Fruit fly (Drosophila melanogaster) whole organism, embryonic: ENCODE measurements around the gene CG18213.
A peak's percentile ranks its signal among the peaks of the same experiment; 100 is the strongest.

Experiments used
- CG10267 ChIP-seq: fragments of 200-800 bp; sonication (Bioruptor generic); optimal IDR thresholded peaks from 2 replicates; lab custom pipeline; 2018; ENCODE audit warnings: missing biosample characterization, mild to moderate bottlenecking, missing genetic modification characterization, moderate library complexity
- CG12299 ChIP-seq: fragments of 200-800 bp; sonication (Bioruptor generic); optimal IDR thresholded peaks from 2 replicates; lab custom pipeline; 2018; ENCODE audit warnings: missing biosample characterization, mild to moderate bottlenecking, missing genetic modification characterization
- CG12744 ChIP-seq: fragments of 200-800 bp; sonication (Bioruptor generic); optimal IDR thresholded peaks from 2 replicates; lab custom pipeline; 2016; ENCODE audit warnings: missing biosample characterization, missing genetic modification characterization
- CG13424 ChIP-seq: fragments of 200-800 bp; sonication (Bioruptor generic); optimal IDR thresholded peaks from 2 replicates; lab custom pipeline; 2019; ENCODE audit warnings: missing biosample characterization, mild to moderate bottlenecking, missing genetic modification characterization, moderate library complexity
- CG13894 ChIP-seq: fragments of 200-800 bp; sonication (Bioruptor generic); optimal IDR thresholded peaks from 3 replicates; lab custom pipeline; 2018; ENCODE audit warnings: missing biosample characterization, mild to moderate bottlenecking, missing genetic modification characterization, moderate library complexity
- CG17359 ChIP-seq: fragments of 200-800 bp; sonication (Bioruptor generic); optimal IDR thresholded peaks from 3 replicates; lab custom pipeline; 2018; ENCODE audit warnings: missing biosample characterization, mild to moderate bottlenecking, missing genetic modification characterization, moderate library complexity
- CG18599 ChIP-seq: fragments of 200-800 bp; sonication (Bioruptor generic); optimal IDR thresholded peaks from 3 replicates; lab custom pipeline; 2017; ENCODE audit warnings: missing biosample characterization, missing genetic modification characterization, mild to moderate bottlenecking, moderate library complexity, missing genetic modification reagents
- CG2120 ChIP-seq: fragments of 200-800 bp; sonication (Bioruptor generic); optimal IDR thresholded peaks from 3 replicates; lab custom pipeline; 2016; ENCODE audit warnings: missing biosample characterization, missing genetic modification characterization
- CG2199 ChIP-seq: fragments of 200-800 bp; sonication (Bioruptor generic); IDR thresholded peaks from 3 replicates; pipeline ENCODE4 v1.3.6; 2022; ENCODE audit warnings: missing biosample characterization, missing genetic modification characterization
- CG2202 ChIP-seq: fragments of 200-800 bp; sonication (Bioruptor generic); optimal IDR thresholded peaks from 2 replicates; lab custom pipeline; 2018; ENCODE audit warnings: missing biosample characterization, mild to moderate bottlenecking, missing genetic modification characterization
- CG2889 ChIP-seq: fragments of 200-800 bp; sonication (Bioruptor generic); IDR thresholded peaks from 3 replicates; pipeline ENCODE4 v1.3.6; 2022; ENCODE audit warnings: missing biosample characterization, missing genetic modification characterization
- CG30431 ChIP-seq: fragments of 200-800 bp; sonication (Bioruptor generic); optimal IDR thresholded peaks from 2 replicates; lab custom pipeline; 2017; ENCODE audit warnings: missing biosample characterization, missing genetic modification characterization
- CG31365 ChIP-seq: fragments of 200-800 bp; sonication (Bioruptor generic); optimal IDR thresholded peaks from 2 replicates; lab custom pipeline; 2018; ENCODE audit warnings: missing biosample characterization, mild to moderate bottlenecking, missing genetic modification characterization
- CG32767 ChIP-seq: fragments of 200-800 bp; sonication (Bioruptor generic); IDR thresholded peaks from 2 replicates; pipeline ENCODE4 v1.3.6; 2022; ENCODE audit warnings: missing biosample characterization, missing genetic modification characterization
- CG3838 ChIP-seq: fragments of 200-800 bp; sonication (Bioruptor generic); optimal IDR thresholded peaks from 3 replicates; lab custom pipeline; 2016; ENCODE audit warnings: missing biosample characterization, missing genetic modification characterization
- CG5245 ChIP-seq: fragments of 200-800 bp; sonication (Bioruptor generic); optimal IDR thresholded peaks from 3 replicates; lab custom pipeline; 2016; ENCODE audit warnings: missing biosample characterization, missing genetic modification characterization
- CG6765 ChIP-seq: fragments of 200-800 bp; sonication (Bioruptor generic); optimal IDR thresholded peaks from 3 replicates; lab custom pipeline; 2017; ENCODE audit warnings: missing biosample characterization, mild to moderate bottlenecking, missing genetic modification characterization
- CG7372 ChIP-seq: fragments of 200-800 bp; sonication (Bioruptor generic); IDR thresholded peaks from 2 replicates; pipeline ENCODE4 v1.3.6; 2022; ENCODE audit warnings: missing biosample characterization, missing genetic modification characterization
- CG7786 ChIP-seq: fragments of 200-800 bp; sonication (Bioruptor generic); optimal IDR thresholded peaks from 2 replicates; lab custom pipeline; 2016; ENCODE audit warnings: missing biosample characterization, missing genetic modification characterization
- CG8388 ChIP-seq: fragments of 200-800 bp; sonication (Bioruptor generic); optimal IDR thresholded peaks from 2 replicates; lab custom pipeline; 2019; ENCODE audit warnings: missing biosample characterization, mild to moderate bottlenecking, missing genetic modification characterization, moderate library complexity
- CG9797 ChIP-seq: fragments of 200-800 bp; sonication (Bioruptor generic); optimal IDR thresholded peaks from 3 replicates; lab custom pipeline; 2018; ENCODE audit warnings: missing biosample characterization, mild to moderate bottlenecking, missing genetic modification characterization
- D ChIP-seq, 2 experiments: fragments of 200-800 bp in 1 of 2; fragments of >200 bp in 1 of 2; sonication (Bioruptor generic) in 1 of 2; optimal IDR thresholded peaks; 2 replicates in 1 of 2; 3 replicates in 1 of 2; lab custom pipeline; 2017; ENCODE audit warnings: mild to moderate bottlenecking in 1 of 2, missing biosample characterization in 1 of 2, missing genetic modification characterization in 1 of 2, missing genetic modification reagents in 1 of 2
- D19A ChIP-seq: fragments of 200-800 bp; optimal IDR thresholded peaks from 3 replicates; lab custom pipeline; 2019; ENCODE audit warnings: missing biosample characterization, mild to moderate bottlenecking, missing genetic modification characterization, moderate library complexity
- Dfd ChIP-seq, 2 experiments: fragments of >200 bp; optimal IDR thresholded peaks; 2 replicates each; lab custom pipeline; 2017; ENCODE audit warnings: missing biosample characterization in 2 of 2, missing genetic modification characterization in 2 of 2
- Dp ChIP-seq: fragments of 200-800 bp; sonication (Bioruptor generic); optimal IDR thresholded peaks from 2 replicates; lab custom pipeline; 2018; ENCODE audit warnings: missing biosample characterization, mild to moderate bottlenecking, missing genetic modification characterization, moderate library complexity
- Fer3 ChIP-seq: fragments of 200-800 bp; sonication (Bioruptor generic); optimal IDR thresholded peaks from 2 replicates; lab custom pipeline; 2018; ENCODE audit warnings: missing biosample characterization, mild to moderate bottlenecking, missing genetic modification characterization, moderate library complexity
- Jarid2 ChIP-seq: fragments of 200-800 bp; sonication (Bioruptor generic); optimal IDR thresholded peaks from 3 replicates; lab custom pipeline; 2017; ENCODE audit warnings: mild to moderate bottlenecking, missing biosample characterization, missing genetic modification reagents, missing genetic modification characterization
- Myb ChIP-seq: fragments of 200-800 bp; sonication (Bioruptor generic); optimal IDR thresholded peaks from 2 replicates; lab custom pipeline; 2016; ENCODE audit warnings: missing biosample characterization, missing genetic modification characterization
- Nf-YA ChIP-seq: fragments of 200-800 bp; sonication (Bioruptor generic); IDR thresholded peaks from 2 replicates; pipeline ENCODE4 v1.3.6; 2022; ENCODE audit warnings: missing biosample characterization, missing genetic modification characterization
- NfI ChIP-seq: fragments of 200-800 bp; sonication (Bioruptor generic); optimal IDR thresholded peaks from 3 replicates; lab custom pipeline; 2018; ENCODE audit warnings: missing biosample characterization, mild to moderate bottlenecking, missing genetic modification characterization, moderate library complexity
- Opbp ChIP-seq: fragments of 200-800 bp; sonication (Bioruptor generic); IDR thresholded peaks from 3 replicates; pipeline ENCODE4 v1.3.6; 2022; ENCODE audit warnings: missing biosample characterization, missing genetic modification characterization; ENCODE audit not compliant: partially characterized antibody
- Stat92E ChIP-seq, 3 experiments: fragments of >200 bp in 2 of 3; fragments of 200-800 bp in 1 of 3; sonication (Bioruptor generic) in 1 of 3; optimal IDR thresholded peaks; 2 replicates each; lab custom pipeline; 2017 to 2019; ENCODE audit warnings: missing biosample characterization in 3 of 3, missing genetic modification characterization in 3 of 3, mild to moderate bottlenecking in 1 of 3, moderate library complexity in 1 of 3
- ara ChIP-seq: fragments of 200-800 bp; sonication (Bioruptor generic); IDR thresholded peaks from 2 replicates; pipeline ENCODE4 v1.3.6; 2022; ENCODE audit warnings: missing biosample characterization, missing genetic modification characterization
- az2 ChIP-seq: fragments of 200-800 bp; sonication (Bioruptor generic); optimal IDR thresholded peaks from 3 replicates; lab custom pipeline; 2016; ENCODE audit warnings: missing biosample characterization, missing genetic modification characterization
- btn ChIP-seq: fragments of 200-800 bp; sonication (Bioruptor generic); optimal IDR thresholded peaks from 2 replicates; lab custom pipeline; 2016; ENCODE audit warnings: missing biosample characterization, missing genetic modification characterization
- cas ChIP-seq: fragments of 200-800 bp; sonication (Bioruptor generic); IDR thresholded peaks from 2 replicates; pipeline ENCODE4 v1.3.6; 2022; ENCODE audit warnings: missing biosample characterization, missing genetic modification characterization
- corto ChIP-seq: fragments of 200-800 bp; sonication (Bioruptor generic); optimal IDR thresholded peaks from 2 replicates; lab custom pipeline; 2016; ENCODE audit warnings: missing biosample characterization, mild to moderate bottlenecking, missing genetic modification characterization, moderate library complexity
- da ChIP-seq: fragments of 200-800 bp; sonication (Bioruptor generic); optimal IDR thresholded peaks from 2 replicates; lab custom pipeline; 2016; ENCODE audit warnings: missing biosample characterization, missing genetic modification characterization
- danr ChIP-seq: fragments of 200-800 bp; sonication (Bioruptor generic); IDR thresholded peaks from 2 replicates; pipeline ENCODE4 v1.3.6; 2022; ENCODE audit warnings: missing biosample characterization, missing genetic modification characterization
- dm ChIP-seq: fragments of 200-800 bp; sonication (Bioruptor generic); optimal IDR thresholded peaks from 3 replicates; lab custom pipeline; 2016; ENCODE audit warnings: missing biosample characterization, missing genetic modification characterization
- dpn ChIP-seq, 2 experiments: fragments of 200-800 bp; sonication (Bioruptor generic); optimal IDR thresholded peaks; 3 replicates each; lab custom pipeline; 2016; ENCODE audit warnings: missing biosample characterization in 2 of 2, missing genetic modification characterization in 2 of 2
- exex ChIP-seq: fragments of 200-800 bp; sonication (Bioruptor generic); optimal IDR thresholded peaks from 4 replicates; lab custom pipeline; 2018; ENCODE audit warnings: missing biosample characterization, mild to moderate bottlenecking, missing genetic modification characterization, moderate library complexity
- fd102C ChIP-seq: fragments of 200-800 bp; sonication (Bioruptor generic); optimal IDR thresholded peaks from 2 replicates; lab custom pipeline; 2018; ENCODE audit warnings: missing biosample characterization, mild to moderate bottlenecking, missing genetic modification characterization, moderate library complexity
- org-1 ChIP-seq: fragments of 200-800 bp; sonication (Bioruptor generic); optimal IDR thresholded peaks from 2 replicates; lab custom pipeline; 2017; ENCODE audit warnings: missing biosample characterization, missing genetic modification characterization
- psq ChIP-seq: fragments of 200-800 bp; sonication (Bioruptor generic); optimal IDR thresholded peaks from 2 replicates; lab custom pipeline; 2017; ENCODE audit warnings: missing biosample characterization, missing genetic modification characterization
- rib ChIP-seq: fragments of 200-800 bp; sonication (Bioruptor generic); IDR thresholded peaks from 2 replicates; pipeline ENCODE4 v1.3.6; 2022; ENCODE audit warnings: missing biosample characterization, missing genetic modification characterization
- slou ChIP-seq: fragments of 200-800 bp; sonication (Bioruptor generic); optimal IDR thresholded peaks from 3 replicates; lab custom pipeline; 2016; ENCODE audit warnings: missing biosample characterization, missing genetic modification characterization
- ssp ChIP-seq: fragments of 200-800 bp; sonication (Bioruptor generic); IDR thresholded peaks from 2 replicates; pipeline ENCODE4 v1.3.6; 2022; ENCODE audit warnings: missing biosample characterization, missing genetic modification characterization
- tio ChIP-seq: fragments of 200-800 bp; sonication (Bioruptor generic); optimal IDR thresholded peaks from 2 replicates; lab custom pipeline; 2017; ENCODE audit warnings: missing biosample characterization, missing genetic modification characterization, inconsistent platforms
- tup ChIP-seq: fragments of 200-800 bp; sonication (Bioruptor generic); optimal IDR thresholded peaks from 2 replicates; lab custom pipeline; 2016; ENCODE audit warnings: missing biosample characterization, mild to moderate bottlenecking, missing genetic modification characterization, moderate library complexity
- zen ChIP-seq: fragments of 200-800 bp; sonication (Bioruptor generic); optimal IDR thresholded peaks from 3 replicates; lab custom pipeline; 2018; ENCODE audit warnings: missing biosample characterization, mild to moderate bottlenecking, missing genetic modification characterization, moderate library complexity

The CG18213 gene

DNA sequence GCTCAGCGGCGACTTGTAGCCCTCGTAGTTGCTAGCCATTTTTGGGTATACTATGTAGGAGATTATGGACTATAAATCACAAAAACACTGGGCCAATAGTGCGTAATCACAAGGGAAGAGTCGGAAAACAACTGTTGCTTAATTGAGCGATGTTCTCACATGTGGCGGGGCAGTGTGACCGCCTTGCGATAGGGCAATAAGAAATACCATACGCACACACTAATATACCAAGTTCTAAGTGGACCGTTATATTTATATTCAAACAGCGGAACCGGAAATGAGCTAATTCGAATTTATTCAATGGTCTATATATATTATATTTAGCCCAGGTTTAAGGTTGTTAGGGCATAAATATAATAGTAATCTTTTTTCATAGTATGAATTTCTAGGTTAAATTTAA, 19.0 kb downstream of the CG18213 start, which contains the start of gene Adsl (continued):
- TF ChIP-seq NfI (GFP tag; lab: Kevin White, UChicago) (peak; percentile 83), Stat92E (GFP tag; optimal IDR thresholded peaks at IDR 0.05; lab: Kevin White, UChicago) (no peak), CG12299 (tag; lab: Kevin White, UChicago) (peak; percentile 45), CG13894 (no peak), D (optimal IDR thresholded peaks at IDR 0.05; lab: Kevin White, UChicago) (no peak), D (GFP tag; optimal IDR thresholded peaks at IDR 0.05; lab: Kevin White, UChicago) (peak; percentile 47), CG8388 (no peak), CG13424 (no peak), Dfd (GFP tag; optimal IDR thresholded peaks at IDR 0.05; lab: Kevin White, UChicago) (no peak), slou (GFP tag; lab: Kevin White, UChicago) (no peak), rib (GFP tag; lab: Robert Waterston, UW) (no peak), CG6765 (GFP tag; lab: Kevin White, UChicago) (peak; percentile 78), CG7372 (GFP tag; lab: Robert Waterston, UW) (no peak), CG17359 (tag; lab: Kevin White, UChicago) (no peak), CG12744 (GFP tag; lab: Kevin White, UChicago) (no peak), org-1 (GFP tag; lab: Kevin White, UChicago) (peak; percentile 63), ssp (no peak), Fer3 (tag; lab: Kevin White, UChicago) (no peak), CG7786 (no peak), ara (peak; percentile 56), corto (no peak), Opbp (GFP tag; lab: Robert Waterston, UW) (no peak), Myb (GFP tag; lab: Kevin White, UChicago) (peak; percentile 91), CG31365 (peak; percentile 44), dpn (GFP tag; optimal IDR thresholded peaks at IDR 0.05; lab: Kevin White, UChicago) (peak; percentile 2 to 9), CG2199 (GFP tag; lab: Robert Waterston, UW) (no peak), cas (no peak), tio (GFP tag; lab: Kevin White, UChicago) (no peak), btn (GFP tag; lab: Kevin White, UChicago) (no peak), Dp (GFP tag; lab: Kevin White, UChicago) (peak; percentile 45), D19A (no peak), dm (GFP tag; lab: Kevin White, UChicago) (peak; percentile 91), zen (tag; lab: Kevin White, UChicago) (peak; percentile 67), psq (no peak), Jarid2 (GFP tag; lab: Kevin White, UChicago) (peak; percentile 60), CG2889 (no peak), az2 (peak; percentile 32), CG2120 (GFP tag; lab: Kevin White, UChicago) (no peak), danr (GFP tag; lab: Robert Waterston, UW) (no peak), exex (tag; lab: Kevin White, UChicago) (no peak), fd102C (GFP tag; lab: Kevin White, UChicago) (peak; percentile 60), tup (GFP tag; lab: Kevin White, UChicago) (no peak), CG10267 (tag; lab: Kevin White, UChicago) (peak; percentile 77), CG9797 (GFP tag; lab: Kevin White, UChicago) (peak; percentile 86), CG2202 (tag; lab: Kevin White, UChicago) (peak; percentile 74), Nf-YA (GFP tag; lab: Robert Waterston, UW) (peak; percentile 49; the same call in 1 of the 2 replicates), CG5245 (no peak), da (GFP tag; lab: Kevin White, UChicago) (peak; percentile 12), CG3838 (GFP tag; lab: Kevin White, UChicago) (no peak), CG18599 (GFP tag; lab: Kevin White, UChicago) (peak; percentile 71), CG32767 (GFP tag; lab: Robert Waterston, UW) (peak; percentile 35; the same call in 1 of the 2 replicates), CG30431 (GFP tag; lab: Kevin White, UChicago) (no peak)
